Worm (Caenorhabditis elegans) whole organism, late embryonic: ENCODE results near the gene lnp-1.

Experiments used
- C38D4.7 ChIP-seq: fragments of 200-800 bp; sonication (Bioruptor generic); optimal IDR thresholded peaks from 2 replicates; lab custom pipeline; 2018; ENCODE audit warnings: mild to moderate bottlenecking, missing genetic modification characterization, moderate library complexity, missing compliant biosample characterization
- F13H6.1 ChIP-seq: sonication (generic microtip); optimal IDR thresholded peaks from 2 replicates; lab custom pipeline; 2016; ENCODE audit warnings: missing genetic modification characterization, missing compliant biosample characterization
- K09A11.1 ChIP-seq: sonication (generic microtip); optimal IDR thresholded peaks from 2 replicates; lab custom pipeline; 2017; ENCODE audit warnings: antibody characterized with exemption, mild to moderate bottlenecking, missing genetic modification characterization, missing compliant biosample characterization; ENCODE audit not compliant: insufficient read depth
- Y22D7AL.16 ChIP-seq: sonication (generic microtip); optimal IDR thresholded peaks from 2 replicates; lab custom pipeline; 2016; ENCODE audit warnings: missing genetic modification characterization, missing compliant biosample characterization
- ama-1 ChIP-seq: fragments of 150-350 bp; optimal IDR thresholded peaks from 2 replicates; lab custom pipeline; 2014
- ceh-19 ChIP-seq: fragments of 200-800 bp; sonication (Bioruptor generic); optimal IDR thresholded peaks from 2 replicates; lab custom pipeline; 2018; ENCODE audit warnings: mild to moderate bottlenecking, missing genetic modification characterization, missing compliant biosample characterization
- ceh-31 ChIP-seq: sonication (generic microtip); optimal IDR thresholded peaks from 2 replicates; lab custom pipeline; 2016; ENCODE audit warnings: missing genetic modification characterization, missing compliant biosample characterization
- che-1 ChIP-seq: sonication (generic microtip); optimal IDR thresholded peaks from 2 replicates; lab custom pipeline; 2016; ENCODE audit warnings: mild to moderate bottlenecking, missing genetic modification characterization, missing compliant biosample characterization
- dmd-4 ChIP-seq: sonication (generic microtip); optimal IDR thresholded peaks from 2 replicates; lab custom pipeline; 2016; ENCODE audit warnings: borderline replicate concordance, missing genetic modification characterization, missing compliant biosample characterization
- elt-2 ChIP-seq: sonication (generic microtip); optimal IDR thresholded peaks from 2 replicates; lab custom pipeline; 2016; ENCODE audit warnings: missing genetic modification reagents, missing genetic modification characterization, missing compliant biosample characterization
- elt-4 ChIP-seq: sonication (generic microtip); optimal IDR thresholded peaks from 2 replicates; lab custom pipeline; 2016; ENCODE audit warnings: missing genetic modification characterization, missing compliant biosample characterization
- ets-4 ChIP-seq: sonication (generic microtip); optimal IDR thresholded peaks from 2 replicates; lab custom pipeline; 2016; ENCODE audit warnings: missing genetic modification characterization, missing compliant biosample characterization
- hlh-13 ChIP-seq: fragments of 200-800 bp; sonication (Bioruptor generic); optimal IDR thresholded peaks from 2 replicates; lab custom pipeline; 2018; ENCODE audit warnings: mild to moderate bottlenecking, missing genetic modification characterization, missing compliant biosample characterization
- hlh-30 ChIP-seq: sonication (generic microtip); optimal IDR thresholded peaks from 2 replicates; lab custom pipeline; 2017; ENCODE audit warnings: antibody characterized with exemption, missing genetic modification characterization, missing compliant biosample characterization; ENCODE audit not compliant: insufficient read depth
- mec-3 ChIP-seq: sonication (generic microtip); optimal IDR thresholded peaks from 2 replicates; lab custom pipeline; 2016; ENCODE audit warnings: borderline replicate concordance, missing genetic modification characterization, missing compliant biosample characterization
- nfya-1 ChIP-seq: sonication (generic microtip); optimal IDR thresholded peaks from 2 replicates; lab custom pipeline; 2017; ENCODE audit warnings: missing genetic modification characterization, mild to moderate bottlenecking, missing compliant biosample characterization, antibody characterized with exemption, moderate library complexity
- nhr-232 ChIP-seq: sonication (generic microtip); optimal IDR thresholded peaks from 2 replicates; lab custom pipeline; 2016; ENCODE audit warnings: missing genetic modification characterization, missing compliant biosample characterization
- odd-2 ChIP-seq: sonication (generic microtip); optimal IDR thresholded peaks from 2 replicates; lab custom pipeline; 2017; ENCODE audit warnings: antibody characterized with exemption, mild to moderate bottlenecking, missing genetic modification characterization, missing compliant biosample characterization
- pha-4 ChIP-seq: fragments of 150-350 bp; optimal IDR thresholded peaks from 2 replicates; lab custom pipeline; 2018; ENCODE audit warnings: missing biosample characterization, missing genetic modification reagents, missing genetic modification characterization
- syd-9 ChIP-seq: sonication (generic microtip); optimal IDR thresholded peaks from 2 replicates; lab custom pipeline; 2016; ENCODE audit warnings: mild to moderate bottlenecking, missing genetic modification characterization, moderate library complexity, missing compliant biosample characterization

lnp-1 gene

ce11 chrX:4636821-4637220, 48.3 kb downstream of the lnp-1 start, which contains the start of gene hosl-1:
Gene hosl-1, plus strand, starts transcription at chrX:4637121.
- TF ChIP-seq mec-3: no peak
- no peak for TF ChIP-seq elt-2 (tag; lab: Kevin White, UChicago)
- no peak for TF ChIP-seq K09A11.1 (tag; lab: Kevin White, UChicago)
- TF ChIP-seq C38D4.7 (GFP tag; lab: Kevin White, UChicago): no peak
- no peak for TF ChIP-seq hlh-13 (GFP tag; lab: Kevin White, UChicago)
- no peak for TF ChIP-seq elt-4
- TF ChIP-seq dmd-4: no peak
- TF ChIP-seq nhr-232 (tag; lab: Kevin White, UChicago): no peak
- no peak for TF ChIP-seq ama-1 (lab: Kevin White, UChicago)
- TF ChIP-seq F13H6.1 (tag; lab: Kevin White, UChicago): no peak
- TF ChIP-seq ceh-31: no peak
- no peak for TF ChIP-seq syd-9 (tag; lab: Kevin White, UChicago)
- no peak for TF ChIP-seq hlh-30
- no peak for TF ChIP-seq pha-4 (tag; lab: Kevin White, UChicago)
- TF ChIP-seq nfya-1 (tag; lab: Kevin White, UChicago): no peak
- TF ChIP-seq ets-4 (tag; lab: Kevin White, UChicago): no peak
- TF ChIP-seq odd-2 (tag; lab: Kevin White, UChicago): no peak
- no peak for TF ChIP-seq Y22D7AL.16 (tag; lab: Kevin White, UChicago)
- no peak for TF ChIP-seq ceh-19
- TF ChIP-seq che-1 (tag; lab: Kevin White, UChicago): no peak
